Worm (Caenorhabditis elegans) whole organism, late embryonic: ENCODE measurements around the gene twk-22.

Experiments used
- C08G9.2 ChIP-seq: sonication (generic microtip); optimal IDR thresholded peaks from 2 replicates; lab custom pipeline; 2016; ENCODE audit warnings: mild to moderate bottlenecking, missing genetic modification characterization, moderate library complexity, missing compliant biosample characterization
- C38D4.7 ChIP-seq: fragments of 200-800 bp; sonication (Bioruptor generic); optimal IDR thresholded peaks from 2 replicates; lab custom pipeline; 2018; ENCODE audit warnings: mild to moderate bottlenecking, missing genetic modification characterization, moderate library complexity, missing compliant biosample characterization
- F13H6.1 ChIP-seq: sonication (generic microtip); optimal IDR thresholded peaks from 2 replicates; lab custom pipeline; 2016; ENCODE audit warnings: missing genetic modification characterization, missing compliant biosample characterization
- K02D7.2 ChIP-seq: sonication (generic microtip); optimal IDR thresholded peaks from 2 replicates; lab custom pipeline; 2017; ENCODE audit warnings: mild to moderate bottlenecking, missing genetic modification characterization, missing compliant biosample characterization
- K09A11.1 ChIP-seq: sonication (generic microtip); optimal IDR thresholded peaks from 2 replicates; lab custom pipeline; 2017; ENCODE audit warnings: antibody characterized with exemption, mild to moderate bottlenecking, missing genetic modification characterization, missing compliant biosample characterization; ENCODE audit not compliant: insufficient read depth
- T23F11.4 ChIP-seq: fragments of 200-800 bp; sonication (Bioruptor generic); optimal IDR thresholded peaks from 2 replicates; lab custom pipeline; 2018; ENCODE audit warnings: mild to moderate bottlenecking, missing genetic modification characterization, missing compliant biosample characterization
- Y22D7AL.16 ChIP-seq: sonication (generic microtip); optimal IDR thresholded peaks from 2 replicates; lab custom pipeline; 2016; ENCODE audit warnings: missing genetic modification characterization, missing compliant biosample characterization
- ama-1 ChIP-seq: fragments of 150-350 bp; optimal IDR thresholded peaks from 2 replicates; lab custom pipeline; 2014
- ceh-14 ChIP-seq: sonication (generic microtip); optimal IDR thresholded peaks from 2 replicates; lab custom pipeline; 2016; ENCODE audit warnings: missing genotype, missing genetic modification characterization, missing compliant biosample characterization
- ceh-18 ChIP-seq: sonication (generic microtip); optimal IDR thresholded peaks from 2 replicates; lab custom pipeline; 2016; ENCODE audit warnings: missing genetic modification characterization, missing compliant biosample characterization
- ceh-19 ChIP-seq: fragments of 200-800 bp; sonication (Bioruptor generic); optimal IDR thresholded peaks from 2 replicates; lab custom pipeline; 2018; ENCODE audit warnings: mild to moderate bottlenecking, missing genetic modification characterization, missing compliant biosample characterization
- ceh-2 ChIP-seq: sonication (generic microtip); optimal IDR thresholded peaks from 2 replicates; lab custom pipeline; 2016; ENCODE audit warnings: missing genotype, missing genetic modification characterization, missing compliant biosample characterization
- ceh-22 ChIP-seq: sonication (generic microtip); optimal IDR thresholded peaks from 2 replicates; lab custom pipeline; 2017; ENCODE audit warnings: missing biosample characterization, missing genetic modification characterization
- ceh-24 ChIP-seq: sonication (generic microtip); optimal IDR thresholded peaks from 2 replicates; lab custom pipeline; 2016; ENCODE audit warnings: mild to moderate bottlenecking, missing genetic modification characterization, missing compliant biosample characterization
- ceh-31 ChIP-seq: sonication (generic microtip); optimal IDR thresholded peaks from 2 replicates; lab custom pipeline; 2016; ENCODE audit warnings: missing genetic modification characterization, missing compliant biosample characterization
- ceh-6 ChIP-seq: fragments of 200-800 bp; sonication (Bioruptor generic); optimal IDR thresholded peaks from 2 replicates; lab custom pipeline; 2018; ENCODE audit warnings: mild to moderate bottlenecking, missing genetic modification characterization, missing compliant biosample characterization
- ceh-9 ChIP-seq: sonication (generic microtip); optimal IDR thresholded peaks from 2 replicates; lab custom pipeline; 2016; ENCODE audit warnings: mild to moderate bottlenecking, missing genetic modification characterization, inconsistent platforms, missing compliant biosample characterization
- dmd-4 ChIP-seq: sonication (generic microtip); optimal IDR thresholded peaks from 2 replicates; lab custom pipeline; 2016; ENCODE audit warnings: borderline replicate concordance, missing genetic modification characterization, missing compliant biosample characterization
- dve-1 ChIP-seq: sonication (generic microtip); optimal IDR thresholded peaks from 2 replicates; lab custom pipeline; 2017; ENCODE audit warnings: antibody characterized with exemption, mild to moderate bottlenecking, missing genetic modification characterization, missing compliant biosample characterization
- elt-2 ChIP-seq: sonication (generic microtip); optimal IDR thresholded peaks from 2 replicates; lab custom pipeline; 2016; ENCODE audit warnings: missing genetic modification reagents, missing genetic modification characterization, missing compliant biosample characterization
- elt-4 ChIP-seq: sonication (generic microtip); optimal IDR thresholded peaks from 2 replicates; lab custom pipeline; 2016; ENCODE audit warnings: missing genetic modification characterization, missing compliant biosample characterization
- ets-4 ChIP-seq: sonication (generic microtip); optimal IDR thresholded peaks from 2 replicates; lab custom pipeline; 2016; ENCODE audit warnings: missing genetic modification characterization, missing compliant biosample characterization
- eyg-1 ChIP-seq: sonication (generic microtip); optimal IDR thresholded peaks from 2 replicates; lab custom pipeline; 2016; ENCODE audit warnings: missing genotype, missing genetic modification characterization, missing compliant biosample characterization
- fax-1 ChIP-seq: sonication (generic microtip); optimal IDR thresholded peaks from 2 replicates; lab custom pipeline; 2016; ENCODE audit warnings: missing genotype, missing genetic modification characterization, missing compliant biosample characterization
- fkh-6 ChIP-seq: sonication (generic microtip); optimal IDR thresholded peaks from 2 replicates; lab custom pipeline; 2016; ENCODE audit warnings: missing genetic modification characterization, missing compliant biosample characterization
- gmeb-2 ChIP-seq: sonication (generic microtip); optimal IDR thresholded peaks from 2 replicates; lab custom pipeline; 2016; ENCODE audit warnings: missing genetic modification characterization, inconsistent platforms, missing compliant biosample characterization
- hlh-15 ChIP-seq: sonication (generic microtip); optimal IDR thresholded peaks from 2 replicates; lab custom pipeline; 2016; ENCODE audit warnings: missing genetic modification characterization, missing compliant biosample characterization
- hlh-30 ChIP-seq: sonication (generic microtip); optimal IDR thresholded peaks from 2 replicates; lab custom pipeline; 2017; ENCODE audit warnings: antibody characterized with exemption, missing genetic modification characterization, missing compliant biosample characterization; ENCODE audit not compliant: insufficient read depth
- lin-11 ChIP-seq: fragments of 200-800 bp; sonication (Bioruptor generic); optimal IDR thresholded peaks from 2 replicates; lab custom pipeline; 2018; ENCODE audit warnings: mild to moderate bottlenecking, missing genetic modification characterization, missing compliant biosample characterization
- madf-2 ChIP-seq: sonication (generic microtip); optimal IDR thresholded peaks from 2 replicates; lab custom pipeline; 2017; ENCODE audit warnings: missing genetic modification characterization, missing compliant biosample characterization
- mec-3 ChIP-seq: sonication (generic microtip); optimal IDR thresholded peaks from 2 replicates; lab custom pipeline; 2016; ENCODE audit warnings: borderline replicate concordance, missing genetic modification characterization, missing compliant biosample characterization
- nfya-1 ChIP-seq: sonication (generic microtip); optimal IDR thresholded peaks from 2 replicates; lab custom pipeline; 2017; ENCODE audit warnings: missing genetic modification characterization, mild to moderate bottlenecking, missing compliant biosample characterization, antibody characterized with exemption, moderate library complexity
- nhr-11 ChIP-seq: fragments of 150-350 bp; optimal IDR thresholded peaks from 2 replicates; lab custom pipeline; 2014; ENCODE audit warnings: missing biosample characterization, missing genetic modification characterization
- npax-4 ChIP-seq: sonication (generic microtip); optimal IDR thresholded peaks from 2 replicates; lab custom pipeline; 2016; ENCODE audit warnings: missing genetic modification characterization, missing compliant biosample characterization
- pat-9 ChIP-seq: fragments of 200-800 bp; sonication (Bioruptor generic); optimal IDR thresholded peaks from 2 replicates; lab custom pipeline; 2018; ENCODE audit warnings: mild to moderate bottlenecking, missing genetic modification characterization, moderate library complexity, missing compliant biosample characterization
- pax-1 ChIP-seq: fragments of 150-350 bp; optimal IDR thresholded peaks from 2 replicates; lab custom pipeline; 2014; ENCODE audit warnings: missing biosample characterization, missing genetic modification characterization
- pha-4 ChIP-seq: fragments of 150-350 bp; optimal IDR thresholded peaks from 2 replicates; lab custom pipeline; 2018; ENCODE audit warnings: missing biosample characterization, missing genetic modification reagents, missing genetic modification characterization
- pqm-1 ChIP-seq: sonication (generic microtip); optimal IDR thresholded peaks from 2 replicates; lab custom pipeline; 2016; ENCODE audit warnings: missing genetic modification characterization, missing compliant biosample characterization
- ref-2 ChIP-seq: sonication (generic microtip); optimal IDR thresholded peaks from 2 replicates; lab custom pipeline; 2016; ENCODE audit warnings: missing genetic modification characterization, missing compliant biosample characterization
- rnt-1 ChIP-seq: sonication (generic microtip); optimal IDR thresholded peaks from 2 replicates; lab custom pipeline; 2016; ENCODE audit warnings: missing genetic modification characterization, missing compliant biosample characterization
- sox-2 ChIP-seq: fragments of 200-800 bp; sonication (Bioruptor generic); IDR thresholded peaks from 2 replicates; pipeline ENCODE4 v1.3.6; 2022; ENCODE audit warnings: missing genetic modification reagents, missing genetic modification characterization, missing compliant biosample characterization
- sox-4 ChIP-seq: sonication (generic microtip); optimal IDR thresholded peaks from 2 replicates; lab custom pipeline; 2017; ENCODE audit warnings: mild to moderate bottlenecking, missing genetic modification characterization, inconsistent platforms, missing compliant biosample characterization
- tbx-2 ChIP-seq: sonication (generic microtip); optimal IDR thresholded peaks from 2 replicates; lab custom pipeline; 2016; ENCODE audit warnings: missing genetic modification characterization, missing compliant biosample characterization
- tbx-7 ChIP-seq: sonication (generic microtip); optimal IDR thresholded peaks from 2 replicates; lab custom pipeline; 2016; ENCODE audit warnings: missing genotype, missing genetic modification characterization, missing compliant biosample characterization
- ttx-3 ChIP-seq: sonication (generic microtip); optimal IDR thresholded peaks from 2 replicates; lab custom pipeline; 2016; ENCODE audit warnings: missing genetic modification reagents, missing genetic modification characterization, missing compliant biosample characterization
- unc-86 ChIP-seq: sonication (generic microtip); optimal IDR thresholded peaks from 2 replicates; lab custom pipeline; 2016; ENCODE audit warnings: missing genetic modification characterization, missing compliant biosample characterization
- zip-5 ChIP-seq: sonication (generic microtip); optimal IDR thresholded peaks from 2 replicates; lab custom pipeline; 2016; ENCODE audit warnings: missing genetic modification characterization, missing compliant biosample characterization

The twk-22 gene

DNA sequence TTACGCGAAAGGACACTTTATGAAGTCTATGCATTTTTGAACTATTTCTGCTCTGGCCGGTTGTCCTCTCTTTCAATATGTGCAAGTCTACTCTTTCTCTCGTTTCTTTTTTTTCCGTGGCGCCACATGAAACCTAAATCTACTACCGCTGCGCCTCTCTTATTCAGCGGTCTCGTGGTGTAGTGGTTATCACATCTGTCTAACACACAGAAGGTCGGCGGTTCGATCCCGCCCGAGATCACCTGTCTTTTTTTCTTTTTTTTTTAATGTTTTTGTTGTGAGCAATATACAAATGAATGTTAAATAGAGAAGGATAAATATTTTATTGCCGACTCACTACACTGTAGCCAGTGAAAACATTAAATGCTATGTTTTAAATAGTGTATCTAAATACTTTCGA, 8.1 kb upstream of the twk-22 start (continued):
- peak; percentile 24 for TF ChIP-seq npax-4
- no peak for TF ChIP-seq ref-2 (tag; lab: Kevin White, UChicago)
- no peak for TF ChIP-seq eyg-1 (tag; lab: Kevin White, UChicago)
- TF ChIP-seq F13H6.1 (tag; lab: Kevin White, UChicago) = no peak
- TF ChIP-seq ets-4 (tag; lab: Kevin White, UChicago) = peak; percentile 16
- TF ChIP-seq pax-1 = no peak
- no peak for TF ChIP-seq rnt-1 (tag; lab: Kevin White, UChicago)
- no peak for TF ChIP-seq K02D7.2 (tag; lab: Kevin White, UChicago)
- TF ChIP-seq pat-9 = no peak
- no peak for TF ChIP-seq tbx-2 (tag; lab: Kevin White, UChicago)
- no peak for TF ChIP-seq ceh-22
- TF ChIP-seq nfya-1 (tag; lab: Kevin White, UChicago) = peak; percentile 29
- no peak for TF ChIP-seq elt-4 (tag; lab: Kevin White, UChicago)
- TF ChIP-seq elt-2 (tag; lab: Kevin White, UChicago) = peak; percentile 24
- no peak for TF ChIP-seq unc-86
- no peak for TF ChIP-seq ttx-3 (tag; lab: Kevin White, UChicago)
- no peak for TF ChIP-seq ceh-6 (GFP tag; lab: Kevin White, UChicago)
- TF ChIP-seq tbx-7 (tag; lab: Kevin White, UChicago) = no peak
- no peak for TF ChIP-seq Y22D7AL.16 (tag; lab: Kevin White, UChicago)
- TF ChIP-seq madf-2 = no peak
- peak; percentile 14 for TF ChIP-seq sox-4 (tag; lab: Kevin White, UChicago)
- TF ChIP-seq ceh-19 = no peak
- TF ChIP-seq sox-2 = no peak
- no peak for TF ChIP-seq zip-5 (tag; lab: Kevin White, UChicago)
- TF ChIP-seq C38D4.7 = peak; percentile 7
- no peak for TF ChIP-seq dve-1 (tag; lab: Kevin White, UChicago)
- TF ChIP-seq K09A11.1 (tag; lab: Kevin White, UChicago) = no peak
- peak; percentile 17 for TF ChIP-seq C08G9.2 (tag; lab: Kevin White, UChicago)
- TF ChIP-seq hlh-15 (tag; lab: Kevin White, UChicago) = peak; percentile 22
- TF ChIP-seq T23F11.4 = no peak
- TF ChIP-seq gmeb-2 (tag; lab: Kevin White, UChicago) = peak; percentile 26
- TF ChIP-seq fax-1 (tag; lab: Kevin White, UChicago) = peak; percentile 26
- TF ChIP-seq dmd-4 (tag; lab: Kevin White, UChicago) = no peak
- TF ChIP-seq ceh-2 (tag; lab: Kevin White, UChicago) = no peak
- no peak for TF ChIP-seq pha-4 (tag; lab: Kevin White, UChicago)
- no peak for TF ChIP-seq ceh-24
- no peak for TF ChIP-seq pqm-1 (tag; lab: Kevin White, UChicago)
- TF ChIP-seq fkh-6 (tag; lab: Kevin White, UChicago) = no peak
- TF ChIP-seq lin-11 (tag; lab: Kevin White, UChicago) = peak; percentile 8
- TF ChIP-seq ceh-14 (tag; lab: Kevin White, UChicago) = peak; percentile 21
- TF ChIP-seq ama-1 (lab: Kevin White, UChicago) = no peak
- no peak for TF ChIP-seq ceh-9 (tag; lab: Kevin White, UChicago)
- TF ChIP-seq mec-3 (tag; lab: Kevin White, UChicago) = no peak
- no peak for TF ChIP-seq ceh-31 (tag; lab: Kevin White, UChicago)
- TF ChIP-seq nhr-11 = no peak
- peak; percentile 59 for TF ChIP-seq ceh-18 (tag; lab: Kevin White, UChicago)
- no peak for TF ChIP-seq hlh-30 (tag; lab: Kevin White, UChicago)
